Worm (Caenorhabditis elegans) whole organism, young adult: Measurements from ENCODE around the gene srw-87.

ENCODE experiments used
- C06A6.2 ChIP-seq: fragments of 200-800 bp; sonication (Bioruptor generic); conservative IDR thresholded peaks from 2 replicates; pipeline ENCODE4 v1.3.6; 2022; ENCODE audit warnings: missing genetic modification characterization, missing compliant biosample characterization
- T26A5.8 ChIP-seq: sonication (generic microtip); optimal IDR thresholded peaks from 2 replicates; lab custom pipeline; 2016; ENCODE audit warnings: missing genetic modification characterization, missing compliant biosample characterization
- Y67H2A.10 ChIP-seq: fragments of 200-800 bp; sonication (Bioruptor generic); conservative IDR thresholded peaks from 2 replicates; pipeline ENCODE4 v1.3.6; 2022; ENCODE audit warnings: missing genetic modification reagents, missing genetic modification characterization, missing compliant biosample characterization
- cebp-2 ChIP-seq: fragments of 200-800 bp; sonication (Bioruptor generic); IDR thresholded peaks from 2 replicates; pipeline ENCODE4 v1.3.6; 2022; ENCODE audit warnings: missing genetic modification characterization, missing compliant biosample characterization
- dpl-1 ChIP-seq: fragments of 150-350 bp; optimal IDR thresholded peaks from 2 replicates; lab custom pipeline; 2014; ENCODE audit warnings: missing biosample characterization, missing genetic modification reagents, missing genetic modification characterization
- hmg-20 ChIP-seq: fragments of 200-800 bp; sonication (Bioruptor generic); IDR thresholded peaks from 2 replicates; pipeline ENCODE4 v1.3.6; 2022; ENCODE audit warnings: missing genetic modification reagents, missing genetic modification characterization, missing compliant biosample characterization
- lin-54 ChIP-seq: fragments of 200-800 bp; sonication (Bioruptor generic); optimal IDR thresholded peaks from 2 replicates; lab custom pipeline; 2018; ENCODE audit warnings: mild to moderate bottlenecking, missing genetic modification characterization, missing compliant biosample characterization
- mcd-1 ChIP-seq: fragments of 200-800 bp; sonication (Bioruptor generic); IDR thresholded peaks from 2 replicates; pipeline ENCODE4 v1.3.6; 2022; ENCODE audit warnings: missing genetic modification reagents, missing genetic modification characterization, missing compliant biosample characterization
- nfya-1 ChIP-seq: sonication (generic microtip); optimal IDR thresholded peaks from 2 replicates; lab custom pipeline; 2017; ENCODE audit warnings: antibody characterized with exemption, missing compliant biosample characterization, missing genetic modification characterization, borderline replicate concordance; ENCODE audit not compliant: insufficient read depth
- pha-4 ChIP-seq: fragments of 150-350 bp; sonication (generic microtip); optimal IDR thresholded peaks from 2 replicates; lab custom pipeline; 2014; ENCODE audit warnings: missing biosample characterization, missing genetic modification reagents, missing genetic modification characterization
- repo-1 ChIP-seq: sonication (generic microtip); optimal IDR thresholded peaks from 2 replicates; lab custom pipeline; 2017; ENCODE audit warnings: mild to moderate bottlenecking, missing genetic modification characterization, missing compliant biosample characterization
- tbp1 ChIP-seq: fragments of 200-800 bp; sonication (Bioruptor generic); optimal IDR thresholded peaks from 2 replicates; lab custom pipeline; 2018; ENCODE audit warnings: mild to moderate bottlenecking, missing genetic modification characterization, missing compliant biosample characterization
- ztf-28 ChIP-seq: fragments of 200-800 bp; sonication (Bioruptor generic); IDR thresholded peaks from 2 replicates; pipeline ENCODE4 v1.3.6; 2022; ENCODE audit warnings: missing genetic modification reagents, missing genetic modification characterization, missing compliant biosample characterization

ce11 chrV:16350061-16350460 is 13.6 kb downstream of the srw-87 start:
- no peak for TF ChIP-seq pha-4 (tag; lab: Kevin White, UChicago)
- TF ChIP-seq nfya-1 (tag; lab: Kevin White, UChicago) = no peak
- TF ChIP-seq ztf-28 (GFP tag; lab: Robert Waterston, UW) = no peak
- TF ChIP-seq dpl-1 (GFP tag; lab: Kevin White, UChicago) = no peak
- no peak for TF ChIP-seq repo-1 (tag; lab: Kevin White, UChicago)
- TF ChIP-seq T26A5.8 (tag; lab: Kevin White, UChicago) = no peak
- TF ChIP-seq tbp1 (GFP tag; lab: Kevin White, UChicago) = no peak
- no peak for TF ChIP-seq mcd-1 (GFP tag; lab: Robert Waterston, UW)
- no peak for TF ChIP-seq C06A6.2 (GFP tag; lab: Robert Waterston, UW)
- no peak for TF ChIP-seq hmg-20 (GFP tag; lab: Robert Waterston, UW)
- TF ChIP-seq Y67H2A.10 (GFP tag; lab: Robert Waterston, UW) = no peak
- TF ChIP-seq lin-54 (GFP tag; lab: Kevin White, UChicago) = no peak
- TF ChIP-seq cebp-2 (GFP tag; lab: Robert Waterston, UW) = no peak
